Fruit fly (Drosophila melanogaster) ovary, adult (tissue): ENCODE measurements around the gene fng.

Experiments
- CG17801 ChIP-seq: fragments of 200-800 bp; optimal IDR thresholded peaks from 2 replicates; lab custom pipeline; 2019; ENCODE audit warnings: missing biosample characterization, mild to moderate bottlenecking, missing genetic modification characterization, moderate library complexity; ENCODE audit not compliant: partially characterized antibody

The fng gene

DNA sequence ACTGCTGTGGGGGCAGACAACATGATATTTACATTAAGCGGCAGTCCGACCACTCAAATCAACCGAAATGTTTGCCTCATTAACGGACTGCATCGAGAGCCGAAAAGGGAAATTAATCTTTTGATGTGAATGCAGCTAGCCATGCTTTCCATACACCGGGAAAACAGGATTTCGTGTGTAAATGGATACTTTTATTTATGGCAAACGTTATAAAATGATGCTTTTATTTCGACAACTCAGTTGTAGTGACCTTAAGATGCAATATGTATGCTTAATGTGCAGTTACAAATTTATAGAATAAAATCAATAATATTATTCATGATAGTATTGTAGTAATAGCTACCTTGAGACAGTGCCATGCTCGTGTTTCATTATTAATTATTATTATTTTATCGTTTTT lies 17.8 kb downstream of the fng start:
- TF ChIP-seq CG17801 = no peak

DNA sequence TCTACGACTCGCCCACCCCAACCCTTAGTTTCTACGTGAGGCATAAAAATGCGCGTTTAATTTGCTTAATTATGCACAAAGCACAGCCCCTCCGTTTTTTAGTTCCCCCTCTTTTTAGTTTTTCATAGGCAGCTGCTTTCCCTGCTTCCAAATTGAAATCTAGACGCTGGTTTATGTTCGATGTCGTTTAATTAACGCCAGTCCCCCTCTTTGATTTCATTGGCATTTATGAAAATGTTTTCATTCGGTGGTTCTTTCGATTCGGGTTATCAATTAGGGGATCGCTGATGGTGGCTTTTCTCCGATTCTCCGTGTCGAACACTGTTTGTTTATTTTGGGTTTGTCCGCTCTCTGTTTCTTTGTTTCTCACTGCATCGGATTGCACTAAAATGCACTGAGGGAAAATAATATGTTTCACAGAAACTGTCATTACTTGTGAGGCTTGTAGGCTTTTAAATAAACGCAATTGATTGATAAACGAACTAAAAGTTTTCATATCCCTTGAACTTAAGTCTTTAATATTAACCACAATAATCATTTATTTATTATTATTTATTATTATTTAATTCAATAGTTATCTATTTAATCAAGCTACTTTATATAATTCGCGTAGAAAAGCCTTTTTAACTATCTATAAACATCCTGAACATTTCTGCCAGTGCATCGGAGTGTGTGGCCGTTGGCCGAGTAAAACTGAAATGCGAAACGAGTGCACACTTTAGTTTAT lies 19.1 kb downstream of the fng start:
- TF ChIP-seq CG17801 = peak; percentile 92

DNA sequence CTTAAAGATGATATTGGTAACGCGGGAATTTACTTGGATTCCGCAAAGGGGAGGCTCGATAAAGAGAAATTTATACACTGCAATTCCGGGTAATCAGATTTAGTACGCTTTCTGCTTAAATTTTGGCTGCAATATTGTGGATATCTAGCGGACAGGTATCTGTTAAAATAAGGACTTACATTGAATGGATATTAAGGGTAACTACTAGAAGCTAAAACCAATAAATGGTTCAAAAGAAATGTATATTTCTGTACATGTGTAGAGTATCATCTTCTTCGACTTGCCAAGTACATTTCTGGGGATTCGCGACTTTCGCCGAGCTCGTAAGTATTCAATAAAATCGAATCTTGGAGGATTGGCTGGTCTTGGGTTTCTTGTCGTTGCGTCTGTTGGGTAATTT lies 19.9 kb downstream of the fng start:
- TF ChIP-seq CG17801 = no peak

DNA sequence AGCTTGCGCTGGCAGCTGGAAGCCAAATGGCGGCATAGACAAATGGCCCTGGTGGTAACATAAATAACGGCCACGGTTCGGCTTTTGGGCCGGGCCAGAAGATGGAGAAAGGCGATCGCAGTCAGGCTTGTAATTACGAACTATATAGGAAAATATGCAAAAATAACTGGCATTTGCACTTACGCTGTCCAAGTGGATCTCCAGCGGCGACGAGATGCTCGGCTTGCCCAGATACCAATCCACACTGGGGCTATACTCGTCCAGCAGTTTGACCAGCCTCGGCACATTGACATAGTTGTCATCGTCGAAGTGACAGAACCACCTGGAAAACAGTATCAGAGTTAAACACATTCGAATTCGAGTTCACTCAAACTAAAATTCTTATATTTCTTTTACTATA lies 21.8 kb downstream of the fng start, which contains the start of gene CG10589:
CG10589 (plus strand) TSS at position 301 of the 400 bp plus-strand sequence.
- TF ChIP-seq CG17801 = no peak

DNA sequence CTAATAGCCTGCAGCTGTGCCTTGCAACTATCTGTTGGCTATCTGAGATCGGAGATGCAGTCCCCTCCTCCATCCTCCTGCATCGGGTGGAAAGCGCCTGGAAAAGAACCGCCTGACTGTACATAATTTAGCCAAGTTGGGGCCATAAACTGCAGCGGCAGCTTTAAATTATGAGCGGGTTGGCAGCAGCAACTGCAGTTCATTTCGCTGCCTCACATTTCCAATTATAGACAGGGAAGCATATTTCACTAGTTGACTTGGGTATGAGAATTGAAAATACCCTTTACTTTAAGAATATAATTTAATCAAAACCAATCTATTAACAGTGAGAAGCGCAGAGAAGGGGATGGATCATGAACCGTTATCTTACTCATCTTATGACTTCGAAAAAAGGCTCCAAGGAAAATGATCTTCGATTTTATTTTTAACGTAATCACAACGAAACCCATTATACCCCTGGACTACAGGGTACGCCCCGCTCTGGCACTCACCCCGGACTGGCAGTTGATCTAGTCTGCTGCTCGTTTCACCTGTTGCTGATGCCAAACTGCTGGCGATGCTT lies 26.2 kb downstream of the fng start:
- peak; percentile 92 for TF ChIP-seq CG17801

DNA sequence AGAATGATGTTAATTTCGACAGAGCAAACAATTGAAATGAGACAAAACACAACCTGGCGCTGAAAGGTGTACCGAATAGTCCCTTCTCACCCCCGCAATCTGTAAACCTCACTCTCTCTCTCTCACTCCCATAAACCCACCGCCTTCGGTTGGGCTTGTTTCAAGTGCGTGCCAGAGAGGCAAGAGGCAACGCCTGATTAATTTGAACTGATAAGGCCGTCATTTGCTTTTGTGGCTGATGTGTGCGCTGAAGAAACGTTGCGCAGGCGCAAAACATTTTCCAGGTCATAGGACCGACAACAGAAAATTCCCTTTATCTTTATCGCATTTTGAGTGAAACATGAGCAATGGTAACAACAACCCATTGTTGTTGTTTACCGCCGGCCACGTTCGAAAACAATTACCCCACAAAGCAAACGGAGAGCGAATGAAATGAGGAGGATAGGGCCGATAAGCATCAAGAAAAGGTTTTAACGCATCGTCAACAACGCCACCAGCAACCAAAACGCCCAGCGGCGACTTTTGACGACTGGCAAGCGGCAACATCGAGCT lies 27.0 kb downstream of the fng start:
- no peak for TF ChIP-seq CG17801

DNA sequence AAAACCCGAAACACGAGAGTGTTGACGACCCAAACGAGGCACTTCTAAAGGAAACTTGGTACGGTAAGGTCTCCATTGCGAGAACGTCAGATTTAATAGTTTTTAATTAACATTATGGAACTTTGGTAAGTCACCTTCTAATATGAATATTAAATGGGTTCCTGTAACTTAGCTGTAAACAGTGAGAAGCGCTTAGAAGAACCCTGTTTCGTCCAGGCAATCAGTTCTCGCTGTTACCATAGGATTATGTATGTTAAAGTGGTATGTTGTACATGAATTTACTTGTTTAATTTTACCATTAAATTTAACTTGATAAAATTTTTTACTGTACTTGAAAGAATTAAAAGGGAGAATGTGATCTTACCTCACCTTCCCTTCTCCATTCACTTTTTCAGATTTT lies 27.5 kb downstream of the fng start:
- no peak for TF ChIP-seq CG17801

DNA sequence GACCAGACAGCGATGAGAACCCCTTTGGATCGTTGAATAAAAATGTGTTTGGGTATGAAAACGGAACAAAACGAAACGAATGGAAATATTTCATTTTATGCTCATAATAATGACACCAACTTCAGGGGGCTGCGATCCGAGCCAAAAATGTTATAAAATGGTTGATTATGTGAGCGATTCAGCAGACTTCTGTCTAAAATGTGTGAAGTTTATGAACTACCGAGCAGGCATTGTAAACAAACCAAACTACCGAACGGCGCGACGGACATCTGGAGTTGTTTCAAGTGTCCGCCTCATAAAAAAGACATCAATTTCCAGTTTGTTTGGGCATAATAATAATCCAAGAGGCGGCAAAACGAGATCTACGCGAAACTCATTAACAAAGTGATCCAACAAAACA lies 28.8 kb downstream of the fng start:
- TF ChIP-seq CG17801 = no peak

DNA sequence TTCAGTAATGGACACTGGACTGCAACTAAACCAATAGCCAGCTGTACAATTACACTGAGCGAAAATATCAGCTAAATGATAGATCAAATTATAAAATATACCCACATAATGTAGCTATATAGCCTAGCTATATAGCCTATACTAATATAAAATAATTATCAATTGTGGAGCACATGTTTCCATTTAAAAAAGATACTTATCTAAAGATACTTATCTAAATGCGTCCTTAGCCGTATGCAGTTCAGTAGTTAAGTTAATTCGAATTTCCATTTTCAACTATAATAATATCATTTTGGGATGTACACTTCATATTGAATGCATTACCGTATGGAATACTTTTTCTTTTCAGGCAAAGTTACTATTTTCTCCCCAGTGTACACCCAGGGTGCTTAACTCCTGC lies 30.4 kb downstream of the fng start:
- no peak for TF ChIP-seq CG17801

DNA sequence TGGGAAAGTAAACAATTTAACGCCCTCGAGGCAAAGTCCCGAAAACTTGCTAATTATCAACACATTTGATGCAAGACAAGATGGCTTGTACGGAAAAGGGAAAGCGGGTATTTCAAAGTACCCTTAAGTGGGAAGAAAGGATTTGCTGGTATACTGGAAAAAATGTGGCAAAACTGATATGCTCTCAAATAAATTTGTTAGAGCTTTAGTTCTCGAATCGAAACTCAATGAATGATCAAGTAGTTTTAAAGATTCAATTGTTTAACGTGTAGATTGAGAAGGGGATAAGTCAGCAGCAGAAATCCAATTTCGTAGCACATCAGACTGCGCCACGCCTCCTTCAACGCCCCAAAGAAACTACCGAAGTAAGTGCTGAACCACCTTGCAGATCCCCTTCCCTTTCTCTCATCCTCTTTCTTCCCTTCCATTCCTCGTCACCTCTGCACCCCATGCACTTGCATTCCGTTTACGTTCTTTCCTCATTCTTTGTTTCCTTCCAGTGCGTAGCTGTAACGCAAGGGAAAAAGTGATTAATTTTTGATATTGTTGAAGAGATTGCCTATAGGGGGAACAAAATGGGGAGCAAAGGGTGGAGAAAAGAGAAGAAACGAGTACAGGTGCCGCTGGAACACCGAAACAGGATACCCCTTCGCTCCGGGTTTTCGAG lies 32.2 kb downstream of the fng start:
- no peak for TF ChIP-seq CG17801

DNA sequence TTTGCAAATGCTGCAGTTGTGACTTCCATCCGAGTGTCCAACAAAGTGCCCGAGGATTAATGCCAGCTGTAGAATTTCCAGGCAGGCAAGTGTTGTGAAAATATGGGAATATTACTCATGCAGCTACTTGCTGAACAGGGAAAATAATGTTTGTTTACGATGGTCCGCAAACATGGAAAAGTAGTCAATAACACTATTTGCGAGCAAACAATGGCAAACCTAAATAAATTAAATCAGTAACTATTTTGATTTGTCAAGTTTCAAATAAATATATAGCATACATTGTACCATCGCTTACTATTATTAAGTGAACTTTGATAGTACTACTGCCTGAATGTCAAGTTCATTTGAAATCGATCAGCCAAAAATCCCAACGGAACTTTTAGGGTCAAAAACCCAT lies 34.2 kb downstream of the fng start:
- no peak for TF ChIP-seq CG17801

DNA sequence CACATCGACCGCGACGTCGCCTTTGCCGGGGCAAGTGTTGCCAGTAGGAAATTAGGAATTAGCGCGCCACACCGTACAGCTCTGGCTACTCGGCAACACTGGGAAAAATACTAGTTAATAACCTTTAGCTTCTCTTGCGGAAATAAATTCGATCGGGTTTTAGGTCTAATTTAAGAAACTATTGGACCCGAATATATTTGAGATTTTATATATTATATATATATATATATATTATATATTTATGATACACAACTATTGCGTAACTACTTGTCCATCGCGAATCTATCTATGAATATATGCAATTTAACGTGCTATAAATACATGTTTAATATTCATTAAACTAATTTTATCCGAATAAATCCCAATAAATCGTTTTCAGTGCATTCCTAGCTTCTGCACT lies 34.9 kb downstream of the fng start:
- no peak for TF ChIP-seq CG17801

DNA sequence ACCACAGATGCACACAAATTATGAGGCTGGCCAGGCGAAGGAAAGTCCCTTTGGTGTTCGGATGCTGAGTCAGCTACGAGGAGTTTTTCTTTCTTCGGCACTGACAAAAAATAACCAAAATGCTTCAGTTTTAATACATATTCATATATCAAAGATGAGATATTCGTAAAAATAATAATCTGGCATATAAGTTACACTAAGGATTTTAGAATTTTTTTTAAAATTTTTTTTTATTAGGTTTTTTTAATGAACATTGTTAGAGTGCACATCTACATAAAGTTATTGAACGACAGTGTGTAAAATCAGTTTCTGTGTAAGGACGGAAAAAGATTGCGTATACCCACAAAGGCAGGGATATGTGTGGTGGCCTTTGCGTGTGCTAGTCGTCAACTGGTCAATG lies 42.4 kb downstream of the fng start:
- no peak for TF ChIP-seq CG17801

DNA sequence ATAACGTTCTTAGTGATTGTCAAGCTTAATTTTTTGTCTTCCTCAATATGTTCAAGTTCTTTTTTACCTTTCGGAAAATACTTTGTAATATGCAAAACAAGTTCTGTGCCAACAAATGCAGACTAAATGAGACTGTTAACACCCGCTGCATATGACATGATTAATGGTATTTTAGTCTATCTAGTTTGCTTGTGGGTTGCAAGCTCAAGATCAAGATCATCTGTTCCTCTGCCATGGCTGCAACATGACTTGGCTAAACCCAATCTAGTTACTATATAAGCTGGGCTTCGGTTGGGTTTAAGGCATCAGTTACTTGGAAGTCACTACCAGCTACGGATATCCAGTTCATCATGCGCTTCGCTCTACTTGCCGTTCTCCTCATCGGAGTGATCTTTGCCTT lies 43.8 kb downstream of the fng start, which contains the start of gene CG11458:
CG11458 (plus strand) TSS at position 301 of the 400 bp plus-strand sequence.
- TF ChIP-seq CG17801 = no peak

DNA sequence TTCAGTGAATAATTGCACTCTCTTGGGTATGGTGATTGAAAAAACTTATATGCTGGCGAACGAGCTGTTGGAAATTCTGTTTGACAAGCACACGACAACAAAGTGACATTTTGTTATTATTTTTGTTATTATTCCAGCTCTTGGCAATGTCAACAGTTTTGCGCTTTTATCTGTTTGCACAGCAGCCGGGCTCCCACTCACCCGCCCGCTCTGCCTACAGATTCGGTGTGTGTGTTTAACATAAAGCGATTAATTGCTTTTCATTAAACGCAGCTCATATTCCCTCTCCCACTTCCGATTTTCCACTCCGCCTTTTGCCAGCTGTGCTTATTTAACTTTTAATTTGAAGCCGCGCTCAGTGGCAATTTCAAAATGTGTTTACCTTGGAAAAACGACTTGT lies 48.3 kb downstream of the fng start:
- no peak for TF ChIP-seq CG17801

DNA sequence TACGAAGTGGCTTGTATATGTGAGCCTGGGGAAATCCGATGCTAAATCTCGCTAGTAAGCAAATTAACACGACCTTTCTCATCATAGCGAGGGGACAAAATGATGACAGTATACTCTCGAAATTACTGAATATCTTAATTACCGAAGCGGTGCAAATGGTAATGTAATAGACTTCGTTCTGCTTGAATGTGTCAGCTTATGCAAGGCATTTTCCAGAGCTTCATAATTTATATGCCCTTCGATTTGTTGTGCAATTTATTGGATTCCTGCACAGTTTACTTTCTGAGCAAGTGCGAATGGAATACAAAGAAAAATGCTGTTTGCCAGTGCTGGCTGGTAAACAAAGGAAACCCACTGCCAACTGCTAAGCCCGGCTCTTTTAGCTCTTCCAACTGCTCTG lies 52.0 kb downstream of the fng start, which contains the start of the genes Sfp77F and CG43931:
Sfp77F (minus strand) TSS at position 101 of the 400 bp plus-strand sequence.
CG43931 (plus strand) TSS at position 241 of the 400 bp plus-strand sequence.
- TF ChIP-seq CG17801 = no peak

DNA sequence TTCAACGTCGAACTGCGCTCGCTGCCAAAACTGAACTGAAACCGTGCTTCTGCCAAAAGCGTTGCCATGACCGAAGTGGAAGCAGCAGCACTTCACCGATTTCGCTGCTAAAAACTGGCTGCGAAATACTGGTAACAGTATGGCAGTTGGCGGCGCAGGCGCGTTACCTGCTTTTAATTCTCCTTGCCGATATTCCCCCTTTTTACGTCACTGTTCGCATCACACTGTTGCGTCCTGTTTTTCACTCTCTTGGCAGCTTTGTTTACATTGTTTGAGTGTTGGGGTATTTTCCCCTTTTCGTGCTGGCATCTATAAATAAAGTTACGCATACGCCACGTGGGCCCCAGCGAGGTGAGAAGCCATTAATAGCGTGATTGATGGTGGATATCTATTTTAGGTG lies 64.1 kb downstream of the fng start, which contains the start of gene CG32432:
CG32432 (minus strand) TSS at position 17 of the 400 bp plus-strand sequence.
- no peak for TF ChIP-seq CG17801
